Worm (Caenorhabditis elegans) whole organism, late embryonic: ENCODE measurements around the gene sma-2.

Source experiments
- C38D4.7 ChIP-seq: fragments of 200-800 bp; sonication (Bioruptor generic); optimal IDR thresholded peaks from 2 replicates; lab custom pipeline; 2018; ENCODE audit warnings: mild to moderate bottlenecking, missing genetic modification characterization, moderate library complexity, missing compliant biosample characterization
- F13H6.1 ChIP-seq: sonication (generic microtip); optimal IDR thresholded peaks from 2 replicates; lab custom pipeline; 2016; ENCODE audit warnings: missing genetic modification characterization, missing compliant biosample characterization
- K02D7.2 ChIP-seq: sonication (generic microtip); optimal IDR thresholded peaks from 2 replicates; lab custom pipeline; 2017; ENCODE audit warnings: mild to moderate bottlenecking, missing genetic modification characterization, missing compliant biosample characterization
- T23F11.4 ChIP-seq: fragments of 200-800 bp; sonication (Bioruptor generic); optimal IDR thresholded peaks from 2 replicates; lab custom pipeline; 2018; ENCODE audit warnings: mild to moderate bottlenecking, missing genetic modification characterization, missing compliant biosample characterization
- Y22D7AL.16 ChIP-seq: sonication (generic microtip); optimal IDR thresholded peaks from 2 replicates; lab custom pipeline; 2016; ENCODE audit warnings: missing genetic modification characterization, missing compliant biosample characterization
- ahr-1 ChIP-seq: sonication (generic microtip); optimal IDR thresholded peaks from 2 replicates; lab custom pipeline; 2016; ENCODE audit warnings: missing genetic modification characterization, missing compliant biosample characterization
- ceh-14 ChIP-seq: sonication (generic microtip); optimal IDR thresholded peaks from 2 replicates; lab custom pipeline; 2016; ENCODE audit warnings: missing genotype, missing genetic modification characterization, missing compliant biosample characterization
- ceh-31 ChIP-seq: sonication (generic microtip); optimal IDR thresholded peaks from 2 replicates; lab custom pipeline; 2016; ENCODE audit warnings: missing genetic modification characterization, missing compliant biosample characterization
- ceh-34 ChIP-seq: sonication (generic microtip); optimal IDR thresholded peaks from 2 replicates; lab custom pipeline; 2016; ENCODE audit warnings: mild to moderate bottlenecking, missing genetic modification characterization, missing compliant biosample characterization
- ceh-48 ChIP-seq: sonication (generic microtip); optimal IDR thresholded peaks from 2 replicates; lab custom pipeline; 2016; ENCODE audit warnings: missing genetic modification characterization, inconsistent platforms, missing compliant biosample characterization
- dmd-4 ChIP-seq: sonication (generic microtip); optimal IDR thresholded peaks from 2 replicates; lab custom pipeline; 2016; ENCODE audit warnings: borderline replicate concordance, missing genetic modification characterization, missing compliant biosample characterization
- dve-1 ChIP-seq: sonication (generic microtip); optimal IDR thresholded peaks from 2 replicates; lab custom pipeline; 2017; ENCODE audit warnings: antibody characterized with exemption, mild to moderate bottlenecking, missing genetic modification characterization, missing compliant biosample characterization
- elt-2 ChIP-seq: sonication (generic microtip); optimal IDR thresholded peaks from 2 replicates; lab custom pipeline; 2016; ENCODE audit warnings: missing genetic modification reagents, missing genetic modification characterization, missing compliant biosample characterization
- elt-4 ChIP-seq: sonication (generic microtip); optimal IDR thresholded peaks from 2 replicates; lab custom pipeline; 2016; ENCODE audit warnings: missing genetic modification characterization, missing compliant biosample characterization
- ets-4 ChIP-seq: sonication (generic microtip); optimal IDR thresholded peaks from 2 replicates; lab custom pipeline; 2016; ENCODE audit warnings: missing genetic modification characterization, missing compliant biosample characterization
- fax-1 ChIP-seq: sonication (generic microtip); optimal IDR thresholded peaks from 2 replicates; lab custom pipeline; 2016; ENCODE audit warnings: missing genotype, missing genetic modification characterization, missing compliant biosample characterization
- hlh-13 ChIP-seq: fragments of 200-800 bp; sonication (Bioruptor generic); optimal IDR thresholded peaks from 2 replicates; lab custom pipeline; 2018; ENCODE audit warnings: mild to moderate bottlenecking, missing genetic modification characterization, missing compliant biosample characterization
- hlh-15 ChIP-seq: sonication (generic microtip); optimal IDR thresholded peaks from 2 replicates; lab custom pipeline; 2016; ENCODE audit warnings: missing genetic modification characterization, missing compliant biosample characterization
- hlh-30 ChIP-seq: sonication (generic microtip); optimal IDR thresholded peaks from 2 replicates; lab custom pipeline; 2017; ENCODE audit warnings: antibody characterized with exemption, missing genetic modification characterization, missing compliant biosample characterization; ENCODE audit not compliant: insufficient read depth
- lim-6 ChIP-seq: sonication (generic microtip); optimal IDR thresholded peaks from 2 replicates; lab custom pipeline; 2016; ENCODE audit warnings: missing genetic modification characterization, missing compliant biosample characterization
- mec-3 ChIP-seq: sonication (generic microtip); optimal IDR thresholded peaks from 2 replicates; lab custom pipeline; 2016; ENCODE audit warnings: borderline replicate concordance, missing genetic modification characterization, missing compliant biosample characterization
- nfya-1 ChIP-seq: sonication (generic microtip); optimal IDR thresholded peaks from 2 replicates; lab custom pipeline; 2017; ENCODE audit warnings: missing genetic modification characterization, mild to moderate bottlenecking, missing compliant biosample characterization, antibody characterized with exemption, moderate library complexity
- nhr-11 ChIP-seq: fragments of 150-350 bp; optimal IDR thresholded peaks from 2 replicates; lab custom pipeline; 2014; ENCODE audit warnings: missing biosample characterization, missing genetic modification characterization
- nhr-232 ChIP-seq: sonication (generic microtip); optimal IDR thresholded peaks from 2 replicates; lab custom pipeline; 2016; ENCODE audit warnings: missing genetic modification characterization, missing compliant biosample characterization
- npax-4 ChIP-seq: sonication (generic microtip); optimal IDR thresholded peaks from 2 replicates; lab custom pipeline; 2016; ENCODE audit warnings: missing genetic modification characterization, missing compliant biosample characterization
- pag-3 ChIP-seq: sonication (generic microtip); optimal IDR thresholded peaks from 2 replicates; lab custom pipeline; 2016; ENCODE audit warnings: missing compliant biosample characterization, missing genetic modification characterization, borderline replicate concordance
- pat-9 ChIP-seq: fragments of 200-800 bp; sonication (Bioruptor generic); optimal IDR thresholded peaks from 2 replicates; lab custom pipeline; 2018; ENCODE audit warnings: mild to moderate bottlenecking, missing genetic modification characterization, moderate library complexity, missing compliant biosample characterization
- pha-2 ChIP-seq: sonication (generic microtip); optimal IDR thresholded peaks from 2 replicates; lab custom pipeline; 2017; ENCODE audit warnings: mild to moderate bottlenecking, missing genetic modification characterization, missing compliant biosample characterization
- pha-4 ChIP-seq: fragments of 150-350 bp; optimal IDR thresholded peaks from 2 replicates; lab custom pipeline; 2018; ENCODE audit warnings: missing biosample characterization, missing genetic modification reagents, missing genetic modification characterization
- pqm-1 ChIP-seq: sonication (generic microtip); optimal IDR thresholded peaks from 2 replicates; lab custom pipeline; 2016; ENCODE audit warnings: missing genetic modification characterization, missing compliant biosample characterization
- pros-1 ChIP-seq: fragments of 150-350 bp; optimal IDR thresholded peaks from 2 replicates; lab custom pipeline; 2014; ENCODE audit warnings: missing biosample characterization, missing genetic modification reagents, missing genetic modification characterization
- rnt-1 ChIP-seq: sonication (generic microtip); optimal IDR thresholded peaks from 2 replicates; lab custom pipeline; 2016; ENCODE audit warnings: missing genetic modification characterization, missing compliant biosample characterization
- sdc-2 ChIP-seq: sonication (generic microtip); optimal IDR thresholded peaks from 2 replicates; lab custom pipeline; 2016; ENCODE audit warnings: missing genotype, missing genetic modification characterization, missing compliant biosample characterization
- sox-2 ChIP-seq: fragments of 200-800 bp; sonication (Bioruptor generic); IDR thresholded peaks from 2 replicates; pipeline ENCODE4 v1.3.6; 2022; ENCODE audit warnings: missing genetic modification reagents, missing genetic modification characterization, missing compliant biosample characterization
- ttx-3 ChIP-seq: sonication (generic microtip); optimal IDR thresholded peaks from 2 replicates; lab custom pipeline; 2016; ENCODE audit warnings: missing genetic modification reagents, missing genetic modification characterization, missing compliant biosample characterization
- unc-3 ChIP-seq, 2 experiments: fragments of 200-800 bp in 1 of 2; sonication (Bioruptor generic) in 1 of 2; sonication (generic microtip) in 1 of 2; conservative IDR thresholded peaks in 1 of 2; optimal IDR thresholded peaks in 1 of 2; 2 replicates each; pipeline versions ENCODE4 v1.3.6 to Lab custom; 2016 to 2022; ENCODE audit warnings: missing compliant biosample characterization in 2 of 2, missing genetic modification characterization in 2 of 2, missing genetic modification reagents in 1 of 2
- unc-42 ChIP-seq: sonication (generic microtip); optimal IDR thresholded peaks from 2 replicates; lab custom pipeline; 2016; ENCODE audit warnings: missing genotype, missing genetic modification characterization, missing compliant biosample characterization
- unc-55 ChIP-seq: sonication (generic microtip); optimal IDR thresholded peaks from 2 replicates; lab custom pipeline; 2017; ENCODE audit warnings: missing biosample characterization, missing genetic modification reagents, missing genetic modification characterization
- unc-86 ChIP-seq: sonication (generic microtip); optimal IDR thresholded peaks from 2 replicates; lab custom pipeline; 2016; ENCODE audit warnings: missing genetic modification characterization, missing compliant biosample characterization

sma-2 gene

DNA sequence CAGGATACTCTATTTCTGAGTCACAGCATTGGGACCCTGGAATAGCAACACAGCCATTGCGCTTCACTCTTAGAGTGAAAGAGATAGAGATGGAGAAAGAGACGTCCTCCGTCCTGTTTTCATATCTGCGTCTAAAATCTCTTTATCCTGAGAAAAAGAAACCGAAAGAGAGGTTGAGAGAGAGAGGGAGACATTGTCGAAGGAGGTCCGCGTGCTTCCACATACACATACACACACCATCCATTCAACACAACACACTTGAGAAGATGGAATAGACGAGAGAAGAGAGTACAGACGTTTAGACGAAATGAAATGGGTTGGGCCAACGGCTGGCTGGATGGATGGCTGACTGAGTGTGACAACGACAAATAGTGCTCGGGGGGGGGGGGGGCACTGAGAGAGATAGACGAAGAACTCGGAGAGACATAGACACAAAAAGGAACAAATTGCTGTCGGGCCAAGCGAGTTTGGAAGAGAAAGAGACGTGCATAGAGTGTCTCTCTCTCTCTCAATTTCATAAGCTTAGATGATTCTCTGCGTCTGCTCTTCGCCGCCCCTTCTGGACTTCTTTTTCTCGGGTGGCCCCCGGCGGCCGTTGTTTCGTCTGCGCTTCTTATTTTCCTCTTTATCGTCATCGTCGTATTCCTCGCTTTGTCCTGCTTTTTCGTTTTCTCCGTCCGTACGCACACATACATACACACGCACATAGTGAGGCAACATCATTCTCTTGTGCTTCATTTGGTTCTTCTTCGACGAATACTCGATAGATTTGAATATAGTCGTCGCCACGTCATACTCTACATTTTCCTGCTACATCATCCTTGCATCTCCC, 50.7 kb downstream of the sma-2 start, which contains the start of gene F54F2.6 (continued):
- no peak for TF ChIP-seq dmd-4
- TF ChIP-seq sox-2 (GFP tag; lab: Robert Waterston, UW) = peak; percentile 56
- no peak for TF ChIP-seq pat-9 (tag; lab: Kevin White, UChicago)
- TF ChIP-seq hlh-30 = peak; percentile 88
- peak; percentile 76 for TF ChIP-seq pha-2 (tag; lab: Kevin White, UChicago)
- no peak for TF ChIP-seq ttx-3 (tag; lab: Kevin White, UChicago)
- TF ChIP-seq C38D4.7 (GFP tag; lab: Kevin White, UChicago) = no peak
- TF ChIP-seq T23F11.4 (GFP tag; lab: Kevin White, UChicago) = no peak
- no peak for TF ChIP-seq hlh-13 (GFP tag; lab: Kevin White, UChicago)
- TF ChIP-seq hlh-15 = no peak
- no peak for TF ChIP-seq ets-4 (tag; lab: Kevin White, UChicago)
- TF ChIP-seq unc-86 (tag; lab: Kevin White, UChicago) = peak; percentile 57
- TF ChIP-seq elt-2 (tag; lab: Kevin White, UChicago) = peak; percentile 44
- TF ChIP-seq lim-6 (tag; lab: Kevin White, UChicago) = no peak
- peak; percentile 50 for TF ChIP-seq fax-1 (tag; lab: Kevin White, UChicago)
- TF ChIP-seq unc-55 (GFP tag; lab: Kevin White, UChicago) = peak; percentile 91

DNA sequence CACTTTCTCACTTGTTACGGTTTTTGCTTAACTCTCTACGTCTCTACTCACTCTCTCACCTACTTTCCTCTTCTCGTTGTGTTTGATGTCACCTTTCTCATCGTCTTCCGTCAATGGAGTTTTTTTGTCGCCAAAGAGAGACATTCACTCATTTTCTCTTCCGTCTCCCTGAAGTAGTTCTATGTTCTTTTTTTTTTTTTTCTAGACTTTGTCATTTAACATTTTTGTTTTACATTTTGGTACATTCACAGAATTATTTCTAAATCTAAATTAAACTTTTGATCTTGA, 51.3 kb downstream of the sma-2 start:
- TF ChIP-seq unc-42 = no peak
- no peak for TF ChIP-seq dmd-4
- no peak for TF ChIP-seq fax-1 (tag; lab: Kevin White, UChicago)
- TF ChIP-seq Y22D7AL.16 (tag; lab: Kevin White, UChicago) = no peak
- no peak for TF ChIP-seq lim-6 (tag; lab: Kevin White, UChicago)
- no peak for TF ChIP-seq ceh-34 (tag; lab: Kevin White, UChicago)
- TF ChIP-seq npax-4 (tag; lab: Kevin White, UChicago) = no peak
- TF ChIP-seq pha-2 (tag; lab: Kevin White, UChicago) = no peak
- no peak for TF ChIP-seq rnt-1
- TF ChIP-seq nhr-11 (tag; lab: Kevin White, UChicago) = no peak
- no peak for TF ChIP-seq sdc-2
- no peak for TF ChIP-seq C38D4.7 (GFP tag; lab: Kevin White, UChicago)
- TF ChIP-seq hlh-13 (GFP tag; lab: Kevin White, UChicago) = no peak
- TF ChIP-seq hlh-30 = no peak
- TF ChIP-seq elt-4 = no peak
- TF ChIP-seq pag-3 (tag; lab: Kevin White, UChicago) = no peak
- no peak for TF ChIP-seq ets-4 (tag; lab: Kevin White, UChicago)

DNA sequence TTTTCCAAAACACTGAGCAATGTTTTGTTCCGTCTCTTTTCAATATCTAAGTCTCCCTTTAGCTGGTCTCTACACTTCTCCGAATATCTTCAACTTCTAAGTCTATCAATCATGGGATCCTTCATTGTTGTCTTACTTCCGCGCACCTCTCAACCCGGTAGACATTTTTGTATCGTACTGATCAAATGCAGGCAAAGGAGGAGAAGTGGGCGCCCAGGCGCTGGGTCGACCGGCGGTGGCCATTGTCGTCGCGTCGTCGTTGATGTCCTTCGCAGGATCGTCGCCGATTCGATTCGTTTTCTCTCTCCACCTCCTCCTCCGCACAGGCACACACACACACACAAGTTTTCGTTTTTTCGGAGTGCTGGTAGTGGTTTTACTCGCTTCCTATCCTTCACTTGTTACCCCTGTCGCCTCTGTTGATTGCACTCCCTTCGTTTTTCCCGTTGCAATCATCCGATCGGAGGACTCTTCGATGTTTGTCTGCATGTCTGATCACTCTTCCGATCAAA, 51.9 kb downstream of the sma-2 start:
- TF ChIP-seq ceh-14 (tag; lab: Kevin White, UChicago) (no peak), elt-4 (peak; percentile 53)
- TF ChIP-seq, all 69 proteins: peak for 1

DNA sequence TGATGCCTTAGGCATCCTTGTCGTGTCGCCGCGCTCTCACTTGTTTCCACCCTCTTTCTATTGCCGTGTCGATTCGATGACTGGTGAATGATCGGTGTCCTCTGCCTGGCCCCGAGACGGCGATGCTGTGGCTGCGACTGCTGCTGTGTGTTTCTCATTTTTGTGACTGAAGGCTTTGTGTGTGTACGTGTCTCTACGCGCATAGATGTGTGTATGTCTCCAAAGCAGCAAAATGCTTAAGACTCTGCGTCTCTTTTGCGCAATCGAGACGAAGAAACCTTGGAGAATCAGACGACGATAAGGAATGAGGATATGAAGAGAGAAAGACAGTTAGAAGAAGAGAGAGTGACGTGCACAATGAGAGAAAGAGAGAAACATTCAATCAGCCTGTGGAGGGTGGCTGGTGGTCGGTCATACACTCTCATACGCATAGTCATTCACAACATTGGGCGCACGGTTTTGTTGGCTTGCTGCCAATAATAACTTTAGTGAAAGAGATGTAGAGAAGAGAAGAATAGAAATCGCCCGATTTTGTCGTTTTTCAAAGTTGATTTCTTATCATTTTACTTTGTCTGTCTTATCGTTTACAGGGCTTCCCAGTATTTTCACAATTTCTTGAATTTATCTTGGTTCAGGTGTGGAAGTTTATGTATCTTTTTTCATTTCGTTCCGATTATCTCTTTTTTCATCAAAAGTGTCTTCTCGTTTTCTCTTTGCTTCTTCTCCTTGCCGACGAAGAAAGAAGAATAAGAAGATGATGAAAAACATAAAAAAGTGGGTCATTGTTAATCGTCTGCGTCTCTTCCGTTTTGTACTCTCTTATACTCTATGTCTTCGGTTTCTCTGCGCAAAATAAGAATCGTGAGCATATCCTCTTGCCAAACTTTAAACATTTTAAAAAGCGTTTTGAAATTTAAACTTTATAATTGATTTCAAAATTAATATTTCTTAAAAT, 52.7 kb downstream of the sma-2 start:
- TF ChIP-seq nhr-232 = no peak
- TF ChIP-seq fax-1 (tag; lab: Kevin White, UChicago) = peak; percentile 26
- peak; percentile 72 for TF ChIP-seq ceh-14 (tag; lab: Kevin White, UChicago)
- TF ChIP-seq pqm-1 (tag; lab: Kevin White, UChicago) = peak; percentile 71
- peak; percentile 100 for TF ChIP-seq pros-1 (tag; lab: Kevin White, UChicago)
- no peak for TF ChIP-seq ahr-1 (tag; lab: Kevin White, UChicago)
- peak; percentile 98 for TF ChIP-seq nfya-1 (tag; lab: Kevin White, UChicago)
- peak; percentile 63 for TF ChIP-seq pha-2 (tag; lab: Kevin White, UChicago)
- no peak for TF ChIP-seq ttx-3 (tag; lab: Kevin White, UChicago)
- TF ChIP-seq ceh-48 (tag; lab: Kevin White, UChicago) = no peak
- peak; percentile 96 for TF ChIP-seq F13H6.1 (tag; lab: Kevin White, UChicago)
- no peak for TF ChIP-seq C38D4.7 (GFP tag; lab: Kevin White, UChicago)
- no peak for TF ChIP-seq pha-4 (tag; lab: Kevin White, UChicago)
- no peak for TF ChIP-seq pag-3 (tag; lab: Kevin White, UChicago)
- peak; percentile 97 for TF ChIP-seq ceh-31
- 0 out of 2 replicates have a peak, but pooled peaks have one; percentile 3 for TF ChIP-seq sox-2 (GFP tag; lab: Robert Waterston, UW)
- TF ChIP-seq ets-4 (tag; lab: Kevin White, UChicago) = peak; percentile 85
- peak; percentile 84 for TF ChIP-seq unc-42
- no peak for TF ChIP-seq unc-3 (GFP tag; conservative IDR thresholded peaks at IDR 0.05; lab: Robert Waterston, UW)
- no peak for TF ChIP-seq unc-3 (tag; optimal IDR thresholded peaks at IDR 0.05; lab: Kevin White, UChicago)
- peak; percentile 98 for TF ChIP-seq dve-1 (tag; lab: Kevin White, UChicago)
- TF ChIP-seq hlh-15 = no peak
- TF ChIP-seq K02D7.2 (tag; lab: Kevin White, UChicago) = no peak
- no peak for TF ChIP-seq mec-3 (tag; lab: Kevin White, UChicago)
